Worm (Caenorhabditis elegans): ENCODE data around the gene gst-17.

- no peak for TF ChIP-seq ces-1 (GFP tag; optimal IDR thresholded peaks at IDR 0.05)
- no peak for TF ChIP-seq lin-13 (GFP tag; optimal IDR thresholded peaks at IDR 0.05)
- TF ChIP-seq lir-3 (tag; optimal IDR thresholded peaks at IDR 0.05; ENCODE audit: poor library complexity) = no peak
- TF ChIP-seq unc-30 (tag; optimal IDR thresholded peaks at IDR 0.05) = no peak
- TF ChIP-seq nhr-11 (tag; optimal IDR thresholded peaks at IDR 0.05) = no peak
- TF ChIP-seq lsy-2 (tag; optimal IDR thresholded peaks at IDR 0.05) = no peak
Measured at ce11 chrII:13627001-13627400, 3.6 kb downstream of the gst-17 start, which contains the start of gene gst-19.
